Worm (Caenorhabditis elegans) whole organism, late embryonic: ENCODE results near the gene Y49E10.16.

Source experiments
- C08G9.2 ChIP-seq: sonication (generic microtip); optimal IDR thresholded peaks from 2 replicates; lab custom pipeline; 2016; ENCODE audit warnings: mild to moderate bottlenecking, missing genetic modification characterization, moderate library complexity, missing compliant biosample characterization
- C38D4.7 ChIP-seq: fragments of 200-800 bp; sonication (Bioruptor generic); optimal IDR thresholded peaks from 2 replicates; lab custom pipeline; 2018; ENCODE audit warnings: mild to moderate bottlenecking, missing genetic modification characterization, moderate library complexity, missing compliant biosample characterization
- F13H6.1 ChIP-seq: sonication (generic microtip); optimal IDR thresholded peaks from 2 replicates; lab custom pipeline; 2016; ENCODE audit warnings: missing genetic modification characterization, missing compliant biosample characterization
- K02D7.2 ChIP-seq: sonication (generic microtip); optimal IDR thresholded peaks from 2 replicates; lab custom pipeline; 2017; ENCODE audit warnings: mild to moderate bottlenecking, missing genetic modification characterization, missing compliant biosample characterization
- T23F11.4 ChIP-seq: fragments of 200-800 bp; sonication (Bioruptor generic); optimal IDR thresholded peaks from 2 replicates; lab custom pipeline; 2018; ENCODE audit warnings: mild to moderate bottlenecking, missing genetic modification characterization, missing compliant biosample characterization
- ahr-1 ChIP-seq: sonication (generic microtip); optimal IDR thresholded peaks from 2 replicates; lab custom pipeline; 2016; ENCODE audit warnings: missing genetic modification characterization, missing compliant biosample characterization
- ceh-18 ChIP-seq: sonication (generic microtip); optimal IDR thresholded peaks from 2 replicates; lab custom pipeline; 2016; ENCODE audit warnings: missing genetic modification characterization, missing compliant biosample characterization
- ceh-22 ChIP-seq: sonication (generic microtip); optimal IDR thresholded peaks from 2 replicates; lab custom pipeline; 2017; ENCODE audit warnings: missing biosample characterization, missing genetic modification characterization
- ceh-31 ChIP-seq: sonication (generic microtip); optimal IDR thresholded peaks from 2 replicates; lab custom pipeline; 2016; ENCODE audit warnings: missing genetic modification characterization, missing compliant biosample characterization
- ceh-34 ChIP-seq: sonication (generic microtip); optimal IDR thresholded peaks from 2 replicates; lab custom pipeline; 2016; ENCODE audit warnings: mild to moderate bottlenecking, missing genetic modification characterization, missing compliant biosample characterization
- ceh-45 ChIP-seq: fragments of 200-800 bp; sonication (Bioruptor generic); IDR thresholded peaks from 2 replicates; pipeline ENCODE4 v1.3.6; 2022; ENCODE audit warnings: missing genetic modification reagents, missing genetic modification characterization, missing compliant biosample characterization
- ceh-48 ChIP-seq: sonication (generic microtip); optimal IDR thresholded peaks from 2 replicates; lab custom pipeline; 2016; ENCODE audit warnings: missing genetic modification characterization, inconsistent platforms, missing compliant biosample characterization
- che-1 ChIP-seq: sonication (generic microtip); optimal IDR thresholded peaks from 2 replicates; lab custom pipeline; 2016; ENCODE audit warnings: mild to moderate bottlenecking, missing genetic modification characterization, missing compliant biosample characterization
- dmd-4 ChIP-seq: sonication (generic microtip); optimal IDR thresholded peaks from 2 replicates; lab custom pipeline; 2016; ENCODE audit warnings: borderline replicate concordance, missing genetic modification characterization, missing compliant biosample characterization
- dve-1 ChIP-seq: sonication (generic microtip); optimal IDR thresholded peaks from 2 replicates; lab custom pipeline; 2017; ENCODE audit warnings: antibody characterized with exemption, mild to moderate bottlenecking, missing genetic modification characterization, missing compliant biosample characterization
- elt-4 ChIP-seq: sonication (generic microtip); optimal IDR thresholded peaks from 2 replicates; lab custom pipeline; 2016; ENCODE audit warnings: missing genetic modification characterization, missing compliant biosample characterization
- ets-4 ChIP-seq: sonication (generic microtip); optimal IDR thresholded peaks from 2 replicates; lab custom pipeline; 2016; ENCODE audit warnings: missing genetic modification characterization, missing compliant biosample characterization
- eyg-1 ChIP-seq: sonication (generic microtip); optimal IDR thresholded peaks from 2 replicates; lab custom pipeline; 2016; ENCODE audit warnings: missing genotype, missing genetic modification characterization, missing compliant biosample characterization
- fax-1 ChIP-seq: sonication (generic microtip); optimal IDR thresholded peaks from 2 replicates; lab custom pipeline; 2016; ENCODE audit warnings: missing genotype, missing genetic modification characterization, missing compliant biosample characterization
- fkh-6 ChIP-seq: sonication (generic microtip); optimal IDR thresholded peaks from 2 replicates; lab custom pipeline; 2016; ENCODE audit warnings: missing genetic modification characterization, missing compliant biosample characterization
- hlh-15 ChIP-seq: sonication (generic microtip); optimal IDR thresholded peaks from 2 replicates; lab custom pipeline; 2016; ENCODE audit warnings: missing genetic modification characterization, missing compliant biosample characterization
- hlh-30 ChIP-seq: sonication (generic microtip); optimal IDR thresholded peaks from 2 replicates; lab custom pipeline; 2017; ENCODE audit warnings: antibody characterized with exemption, missing genetic modification characterization, missing compliant biosample characterization; ENCODE audit not compliant: insufficient read depth
- hlh-6 ChIP-seq: sonication (generic microtip); optimal IDR thresholded peaks from 2 replicates; lab custom pipeline; 2016; ENCODE audit warnings: missing genotype, missing genetic modification characterization, missing compliant biosample characterization
- hlh-8 ChIP-seq: sonication (generic microtip); optimal IDR thresholded peaks from 2 replicates; lab custom pipeline; 2016; ENCODE audit warnings: missing genotype, missing genetic modification characterization, missing compliant biosample characterization
- lim-6 ChIP-seq: sonication (generic microtip); optimal IDR thresholded peaks from 2 replicates; lab custom pipeline; 2016; ENCODE audit warnings: missing genetic modification characterization, missing compliant biosample characterization
- mec-3 ChIP-seq: sonication (generic microtip); optimal IDR thresholded peaks from 2 replicates; lab custom pipeline; 2016; ENCODE audit warnings: borderline replicate concordance, missing genetic modification characterization, missing compliant biosample characterization
- nhr-232 ChIP-seq: sonication (generic microtip); optimal IDR thresholded peaks from 2 replicates; lab custom pipeline; 2016; ENCODE audit warnings: missing genetic modification characterization, missing compliant biosample characterization
- npax-4 ChIP-seq: sonication (generic microtip); optimal IDR thresholded peaks from 2 replicates; lab custom pipeline; 2016; ENCODE audit warnings: missing genetic modification characterization, missing compliant biosample characterization
- pag-3 ChIP-seq: sonication (generic microtip); optimal IDR thresholded peaks from 2 replicates; lab custom pipeline; 2016; ENCODE audit warnings: missing compliant biosample characterization, missing genetic modification characterization, borderline replicate concordance
- pha-2 ChIP-seq: sonication (generic microtip); optimal IDR thresholded peaks from 2 replicates; lab custom pipeline; 2017; ENCODE audit warnings: mild to moderate bottlenecking, missing genetic modification characterization, missing compliant biosample characterization
- ref-2 ChIP-seq: sonication (generic microtip); optimal IDR thresholded peaks from 2 replicates; lab custom pipeline; 2016; ENCODE audit warnings: missing genetic modification characterization, missing compliant biosample characterization
- sdc-2 ChIP-seq: sonication (generic microtip); optimal IDR thresholded peaks from 2 replicates; lab custom pipeline; 2016; ENCODE audit warnings: missing genotype, missing genetic modification characterization, missing compliant biosample characterization
- sox-4 ChIP-seq: sonication (generic microtip); optimal IDR thresholded peaks from 2 replicates; lab custom pipeline; 2017; ENCODE audit warnings: mild to moderate bottlenecking, missing genetic modification characterization, inconsistent platforms, missing compliant biosample characterization
- syd-9 ChIP-seq: sonication (generic microtip); optimal IDR thresholded peaks from 2 replicates; lab custom pipeline; 2016; ENCODE audit warnings: mild to moderate bottlenecking, missing genetic modification characterization, moderate library complexity, missing compliant biosample characterization
- tbx-7 ChIP-seq: sonication (generic microtip); optimal IDR thresholded peaks from 2 replicates; lab custom pipeline; 2016; ENCODE audit warnings: missing genotype, missing genetic modification characterization, missing compliant biosample characterization
- ttx-3 ChIP-seq: sonication (generic microtip); optimal IDR thresholded peaks from 2 replicates; lab custom pipeline; 2016; ENCODE audit warnings: missing genetic modification reagents, missing genetic modification characterization, missing compliant biosample characterization
- unc-3 ChIP-seq, 2 experiments: fragments of 200-800 bp in 1 of 2; sonication (Bioruptor generic) in 1 of 2; sonication (generic microtip) in 1 of 2; conservative IDR thresholded peaks in 1 of 2; optimal IDR thresholded peaks in 1 of 2; 2 replicates each; pipeline versions ENCODE4 v1.3.6 to Lab custom; 2016 to 2022; ENCODE audit warnings: missing compliant biosample characterization in 2 of 2, missing genetic modification characterization in 2 of 2, missing genetic modification reagents in 1 of 2
- unc-55 ChIP-seq: sonication (generic microtip); optimal IDR thresholded peaks from 2 replicates; lab custom pipeline; 2017; ENCODE audit warnings: missing biosample characterization, missing genetic modification reagents, missing genetic modification characterization
- unc-86 ChIP-seq: sonication (generic microtip); optimal IDR thresholded peaks from 2 replicates; lab custom pipeline; 2016; ENCODE audit warnings: missing genetic modification characterization, missing compliant biosample characterization

The Y49E10.16 gene

ce11 chrIII:12456801-12457647, 26.7 kb downstream of the Y49E10.16 start, which contains the start of the genes scav-3 and Y49E10.21:
scav-3 (minus strand) TSS chrIII:12456850.
Y49E10.21 (plus strand) TSS chrIII:12457597.
- TF ChIP-seq ttx-3 (tag; lab: Kevin White, UChicago) (no peak), pag-3 (tag; lab: Kevin White, UChicago) (no peak), ceh-31 (tag; lab: Kevin White, UChicago) (peak; percentile 37), che-1 (tag; lab: Kevin White, UChicago) (no peak), hlh-6 (no peak), ceh-22 (no peak), npax-4 (tag; lab: Kevin White, UChicago) (no peak), F13H6.1 (no peak), ceh-18 (no peak), ets-4 (tag; lab: Kevin White, UChicago) (peak; percentile 43), hlh-30 (tag; lab: Kevin White, UChicago) (peak; percentile 75), unc-3 (GFP tag; conservative IDR thresholded peaks at IDR 0.05; lab: Robert Waterston, UW) (no peak), unc-3 (tag; optimal IDR thresholded peaks at IDR 0.05; lab: Kevin White, UChicago) (no peak), T23F11.4 (GFP tag; lab: Kevin White, UChicago) (no peak), nhr-232 (tag; lab: Kevin White, UChicago) (no peak)
- TF ChIP-seq, all 69 proteins: peak for 3

ce11 chrIII:12458970-12459369, 28.7 kb downstream of the Y49E10.16 start:
- TF ChIP-seq dmd-4 (tag; lab: Kevin White, UChicago) (no peak), hlh-30 (tag; lab: Kevin White, UChicago) (no peak)
- TF ChIP-seq, all 69 proteins: peak for 0

ce11 chrIII:12466310-12466709, 36.0 kb downstream of the Y49E10.16 start, which contains the start of gene pstk-1:
pstk-1 (plus strand) TSS chrIII:12466610.
- TF ChIP-seq ahr-1 (tag; lab: Kevin White, UChicago) (no peak), unc-55 (GFP tag; lab: Kevin White, UChicago) (no peak), che-1 (tag; lab: Kevin White, UChicago) (no peak), ceh-34 (tag; lab: Kevin White, UChicago) (no peak), ceh-45 (no peak), tbx-7 (tag; lab: Kevin White, UChicago) (no peak), unc-3 (GFP tag; conservative IDR thresholded peaks at IDR 0.05; lab: Robert Waterston, UW) (no peak), unc-3 (tag; optimal IDR thresholded peaks at IDR 0.05; lab: Kevin White, UChicago) (no peak), F13H6.1 (no peak), ceh-22 (no peak), unc-86 (tag; lab: Kevin White, UChicago) (no peak), sdc-2 (tag; lab: Kevin White, UChicago) (no peak), fax-1 (no peak), mec-3 (no peak)

ce11 chrIII:12468869-12469268, 38.6 kb downstream of the Y49E10.16 start, which contains the start of gene Y49E10.29:
Y49E10.29 (plus strand) TSS chrIII:12469169.
- TF ChIP-seq sox-4 (tag; lab: Kevin White, UChicago), result no peak
- TF ChIP-seq, all 69 proteins: peak for 0

ce11 chrIII:12469800-12470199, 39.5 kb downstream of the Y49E10.16 start:
- TF ChIP-seq ref-2 (no peak), hlh-15 (tag; lab: Kevin White, UChicago) (no peak), lim-6 (tag; lab: Kevin White, UChicago) (no peak), syd-9 (tag; lab: Kevin White, UChicago) (no peak), hlh-8 (tag; lab: Kevin White, UChicago) (no peak), elt-4 (tag; lab: Kevin White, UChicago) (no peak), eyg-1 (no peak), fkh-6 (no peak), ceh-22 (no peak), ceh-31 (tag; lab: Kevin White, UChicago) (no peak), C38D4.7 (no peak), ceh-45 (no peak), ceh-48 (tag; lab: Kevin White, UChicago) (no peak), pha-2 (tag; lab: Kevin White, UChicago) (no peak), C08G9.2 (tag; lab: Kevin White, UChicago) (no peak), dmd-4 (tag; lab: Kevin White, UChicago) (no peak), K02D7.2 (tag; lab: Kevin White, UChicago) (no peak), dve-1 (tag; lab: Kevin White, UChicago) (no peak)
